Fruit fly (Drosophila melanogaster) whole organism, embryonic: ENCODE data around the gene zuc.
A peak's percentile ranks its signal among the peaks of the same experiment; 100 is the strongest.

ENCODE experiments used
- CG10366 ChIP-seq: fragments of 200-800 bp; sonication (Bioruptor generic); IDR thresholded peaks from 2 replicates; pipeline ENCODE4 v1.3.6; 2022; ENCODE audit warnings: missing biosample characterization, missing genetic modification characterization
- CG12071 ChIP-seq: fragments of 200-800 bp; sonication (Bioruptor generic); optimal IDR thresholded peaks from 3 replicates; lab custom pipeline; 2018; ENCODE audit warnings: missing biosample characterization, mild to moderate bottlenecking, missing genetic modification characterization
- CG12104 ChIP-seq: fragments of 200-800 bp; sonication (Bioruptor generic); optimal IDR thresholded peaks from 3 replicates; lab custom pipeline; 2016; ENCODE audit warnings: missing biosample characterization, missing genetic modification characterization
- CG1602 ChIP-seq: fragments of 200-800 bp; sonication (Bioruptor generic); optimal IDR thresholded peaks from 3 replicates; lab custom pipeline; 2016; ENCODE audit warnings: missing biosample characterization, missing genetic modification characterization
- CG17359 ChIP-seq: fragments of 200-800 bp; sonication (Bioruptor generic); optimal IDR thresholded peaks from 3 replicates; lab custom pipeline; 2018; ENCODE audit warnings: missing biosample characterization, mild to moderate bottlenecking, missing genetic modification characterization, moderate library complexity
- CG17829 ChIP-seq: fragments of 200-800 bp; optimal IDR thresholded peaks from 2 replicates; lab custom pipeline; 2019; ENCODE audit warnings: missing biosample characterization, mild to moderate bottlenecking, missing genetic modification characterization, moderate library complexity
- CG18476 ChIP-seq: fragments of 200-800 bp; sonication (Bioruptor generic); optimal IDR thresholded peaks from 2 replicates; lab custom pipeline; 2016; ENCODE audit warnings: missing biosample characterization, mild to moderate bottlenecking, missing genetic modification characterization
- CG2116 ChIP-seq: fragments of 200-800 bp; sonication (Bioruptor generic); optimal IDR thresholded peaks from 3 replicates; lab custom pipeline; 2018; ENCODE audit warnings: missing biosample characterization, mild to moderate bottlenecking, missing genetic modification characterization
- CG6254 ChIP-seq: fragments of 200-800 bp; sonication (Bioruptor generic); optimal IDR thresholded peaks from 3 replicates; lab custom pipeline; 2017; ENCODE audit warnings: mild to moderate bottlenecking, missing biosample characterization, missing genetic modification reagents, missing genetic modification characterization
- CG7357 ChIP-seq: fragments of 200-800 bp; sonication (Bioruptor generic); IDR thresholded peaks from 3 replicates; pipeline ENCODE4 v1.3.6; 2022; ENCODE audit warnings: missing biosample characterization, missing genetic modification characterization
- CG7928 ChIP-seq: fragments of 200-800 bp; sonication (Bioruptor generic); optimal IDR thresholded peaks from 2 replicates; lab custom pipeline; 2017; ENCODE audit warnings: missing biosample characterization, mild to moderate bottlenecking, missing genetic modification characterization
- CG8388 ChIP-seq: fragments of 200-800 bp; sonication (Bioruptor generic); optimal IDR thresholded peaks from 2 replicates; lab custom pipeline; 2019; ENCODE audit warnings: missing biosample characterization, mild to moderate bottlenecking, missing genetic modification characterization, moderate library complexity
- CG9876 ChIP-seq: fragments of 200-800 bp; sonication (Bioruptor generic); optimal IDR thresholded peaks from 2 replicates; lab custom pipeline; 2016; ENCODE audit warnings: missing biosample characterization, missing genetic modification characterization
- Camta ChIP-seq: fragments of 200-800 bp; sonication (Bioruptor generic); optimal IDR thresholded peaks from 2 replicates; lab custom pipeline; 2016; ENCODE audit warnings: missing biosample characterization, missing genetic modification characterization
- D19A ChIP-seq: fragments of 200-800 bp; optimal IDR thresholded peaks from 3 replicates; lab custom pipeline; 2019; ENCODE audit warnings: missing biosample characterization, mild to moderate bottlenecking, missing genetic modification characterization, moderate library complexity
- D19B ChIP-seq: fragments of 200-800 bp; sonication (Bioruptor generic); optimal IDR thresholded peaks from 2 replicates; lab custom pipeline; 2017; ENCODE audit warnings: missing biosample characterization, mild to moderate bottlenecking, missing genetic modification characterization
- Doc3 ChIP-seq: fragments of 200-800 bp; sonication (Bioruptor generic); IDR thresholded peaks from 3 replicates; pipeline ENCODE4 v1.3.6; 2022; ENCODE audit warnings: missing biosample characterization, missing genetic modification characterization; ENCODE audit not compliant: partially characterized antibody
- GATAe ChIP-seq: fragments of 200-800 bp; sonication (Bioruptor generic); conservative IDR thresholded peaks from 2 replicates; pipeline ENCODE4 v1.3.6; 2022; ENCODE audit warnings: missing biosample characterization, missing genetic modification characterization
- HLH3B ChIP-seq: fragments of 200-800 bp; sonication (Bioruptor generic); IDR thresholded peaks from 2 replicates; pipeline ENCODE4 v1.3.6; 2022; ENCODE audit warnings: missing biosample characterization, missing genetic modification characterization
- Hey ChIP-seq: fragments of 200-800 bp; sonication (Bioruptor generic); optimal IDR thresholded peaks from 3 replicates; lab custom pipeline; 2018; ENCODE audit warnings: missing biosample characterization, mild to moderate bottlenecking, missing genetic modification characterization
- Hmr ChIP-seq: fragments of 200-800 bp; sonication (Bioruptor generic); optimal IDR thresholded peaks from 3 replicates; lab custom pipeline; 2017; ENCODE audit warnings: mild to moderate bottlenecking, missing biosample characterization, missing genetic modification reagents, missing genetic modification characterization
- Hr3 ChIP-seq: fragments of 200-800 bp; sonication (Bioruptor generic); optimal IDR thresholded peaks from 3 replicates; lab custom pipeline; 2016; ENCODE audit warnings: missing biosample characterization, missing genetic modification characterization
- Lhr ChIP-seq: fragments of 200-800 bp; sonication (Bioruptor generic); optimal IDR thresholded peaks from 3 replicates; lab custom pipeline; 2017; ENCODE audit warnings: mild to moderate bottlenecking, missing biosample characterization, missing genetic modification reagents, missing genetic modification characterization
- Lpt ChIP-seq: fragments of >200 bp; optimal IDR thresholded peaks from 2 replicates; lab custom pipeline; 2018; ENCODE audit warnings: missing biosample characterization, missing genetic modification characterization
- Oaz ChIP-seq: fragments of 200-800 bp; sonication (Bioruptor generic); IDR thresholded peaks from 2 replicates; pipeline ENCODE4 v1.3.6; 2022; ENCODE audit warnings: missing biosample characterization, missing genetic modification characterization
- Side ChIP-seq: fragments of 200-800 bp; sonication (Bioruptor generic); optimal IDR thresholded peaks from 2 replicates; lab custom pipeline; 2016; ENCODE audit warnings: missing biosample characterization, missing genetic modification characterization
- Sox102F ChIP-seq: fragments of 200-800 bp; sonication (Bioruptor generic); optimal IDR thresholded peaks from 2 replicates; lab custom pipeline; 2018; ENCODE audit warnings: missing biosample characterization, mild to moderate bottlenecking, missing genetic modification characterization, moderate library complexity
- YL-1 ChIP-seq: fragments of 200-800 bp; sonication (Bioruptor generic); optimal IDR thresholded peaks from 3 replicates; lab custom pipeline; 2017; ENCODE audit warnings: missing biosample characterization, mild to moderate bottlenecking, missing genetic modification characterization
- ab ChIP-seq: fragments of 200-800 bp; sonication (Bioruptor generic); optimal IDR thresholded peaks from 2 replicates; lab custom pipeline; 2016; ENCODE audit warnings: missing biosample characterization, missing genetic modification characterization
- crc ChIP-seq: fragments of 200-800 bp; sonication (Bioruptor generic); optimal IDR thresholded peaks from 2 replicates; lab custom pipeline; 2016; ENCODE audit warnings: missing biosample characterization, missing genetic modification characterization
- cwo ChIP-seq: fragments of 200-800 bp; sonication (Bioruptor generic); optimal IDR thresholded peaks from 3 replicates; lab custom pipeline; 2017; ENCODE audit warnings: missing biosample characterization, missing genetic modification characterization, mild to moderate bottlenecking, moderate library complexity, missing genetic modification reagents
- dmrt99B ChIP-seq: fragments of 200-800 bp; sonication (Bioruptor generic); optimal IDR thresholded peaks from 2 replicates; lab custom pipeline; 2018; ENCODE audit warnings: missing biosample characterization, mild to moderate bottlenecking, missing genetic modification characterization, moderate library complexity
- dpn ChIP-seq, 2 experiments: fragments of 200-800 bp; sonication (Bioruptor generic); optimal IDR thresholded peaks; 3 replicates each; lab custom pipeline; 2016; ENCODE audit warnings: missing biosample characterization in 2 of 2, missing genetic modification characterization in 2 of 2
- ems ChIP-seq: fragments of 200-800 bp; sonication (Bioruptor generic); optimal IDR thresholded peaks from 3 replicates; lab custom pipeline; 2016; ENCODE audit warnings: missing biosample characterization, missing genetic modification characterization
- esg ChIP-seq: fragments of 200-800 bp; sonication (Bioruptor generic); conservative IDR thresholded peaks from 2 replicates; pipeline ENCODE4 v1.3.6; 2022; ENCODE audit warnings: missing biosample characterization, missing genetic modification characterization
- eyg ChIP-seq: fragments of 200-800 bp; sonication (Bioruptor generic); optimal IDR thresholded peaks from 3 replicates; lab custom pipeline; 2016; ENCODE audit warnings: missing biosample characterization, missing genetic modification characterization
- gcm2 ChIP-seq: fragments of 200-800 bp; sonication (Bioruptor generic); optimal IDR thresholded peaks from 2 replicates; lab custom pipeline; 2016; ENCODE audit warnings: missing biosample characterization, missing genetic modification characterization
- gfzf ChIP-seq: fragments of 200-800 bp; sonication (Bioruptor generic); optimal IDR thresholded peaks from 2 replicates; lab custom pipeline; 2016; ENCODE audit warnings: missing biosample characterization, mild to moderate bottlenecking, missing genetic modification characterization, moderate library complexity
- grau ChIP-seq: fragments of 200-800 bp; optimal IDR thresholded peaks from 3 replicates; lab custom pipeline; 2019; ENCODE audit warnings: missing biosample characterization, mild to moderate bottlenecking, missing genetic modification characterization, moderate library complexity
- gsb-n ChIP-seq: fragments of 200-800 bp; sonication (Bioruptor generic); optimal IDR thresholded peaks from 3 replicates; lab custom pipeline; 2018; ENCODE audit warnings: missing biosample characterization, mild to moderate bottlenecking, missing genetic modification characterization
- kni ChIP-seq: fragments of 200-800 bp; sonication (Bioruptor generic); optimal IDR thresholded peaks from 3 replicates; lab custom pipeline; 2017; ENCODE audit warnings: mild to moderate bottlenecking, missing biosample characterization, missing genetic modification reagents, missing genetic modification characterization
- lmd ChIP-seq: fragments of 200-800 bp; sonication (Bioruptor generic); IDR thresholded peaks from 2 replicates; pipeline ENCODE4 v1.3.6; 2022; ENCODE audit warnings: missing biosample characterization, missing genetic modification characterization
- peb ChIP-seq: fragments of 200-800 bp; sonication (Bioruptor generic); IDR thresholded peaks from 2 replicates; pipeline ENCODE4 v1.3.6; 2022; ENCODE audit warnings: missing biosample characterization, missing genetic modification characterization
- pfk ChIP-seq: fragments of 200-800 bp; sonication (Bioruptor generic); optimal IDR thresholded peaks from 2 replicates; lab custom pipeline; 2018; ENCODE audit warnings: missing biosample characterization, mild to moderate bottlenecking, missing genetic modification characterization, moderate library complexity
- sisA ChIP-seq: fragments of 200-800 bp; sonication (Bioruptor generic); IDR thresholded peaks from 2 replicates; pipeline ENCODE4 v1.3.6; 2022; ENCODE audit warnings: missing biosample characterization, missing genetic modification characterization
- so ChIP-seq: fragments of 200-800 bp; sonication (Bioruptor generic); IDR thresholded peaks from 3 replicates; pipeline ENCODE4 v1.3.6; 2022; ENCODE audit warnings: missing biosample characterization, missing genetic modification characterization
- stc ChIP-seq: fragments of 200-800 bp; sonication (Bioruptor generic); IDR thresholded peaks from 2 replicates; pipeline ENCODE4 v1.3.6; 2022; ENCODE audit warnings: missing biosample characterization, missing genetic modification characterization
- tio ChIP-seq: fragments of 200-800 bp; sonication (Bioruptor generic); optimal IDR thresholded peaks from 2 replicates; lab custom pipeline; 2017; ENCODE audit warnings: missing biosample characterization, missing genetic modification characterization, inconsistent platforms
- unc-4 ChIP-seq: fragments of 200-800 bp; sonication (Bioruptor generic); IDR thresholded peaks from 2 replicates; pipeline ENCODE4 v1.3.6; 2022; ENCODE audit warnings: missing biosample characterization, missing genetic modification characterization; ENCODE audit not compliant: partially characterized antibody
- zen ChIP-seq: fragments of 200-800 bp; sonication (Bioruptor generic); optimal IDR thresholded peaks from 3 replicates; lab custom pipeline; 2018; ENCODE audit warnings: missing biosample characterization, mild to moderate bottlenecking, missing genetic modification characterization, moderate library complexity

The zuc gene

DNA sequence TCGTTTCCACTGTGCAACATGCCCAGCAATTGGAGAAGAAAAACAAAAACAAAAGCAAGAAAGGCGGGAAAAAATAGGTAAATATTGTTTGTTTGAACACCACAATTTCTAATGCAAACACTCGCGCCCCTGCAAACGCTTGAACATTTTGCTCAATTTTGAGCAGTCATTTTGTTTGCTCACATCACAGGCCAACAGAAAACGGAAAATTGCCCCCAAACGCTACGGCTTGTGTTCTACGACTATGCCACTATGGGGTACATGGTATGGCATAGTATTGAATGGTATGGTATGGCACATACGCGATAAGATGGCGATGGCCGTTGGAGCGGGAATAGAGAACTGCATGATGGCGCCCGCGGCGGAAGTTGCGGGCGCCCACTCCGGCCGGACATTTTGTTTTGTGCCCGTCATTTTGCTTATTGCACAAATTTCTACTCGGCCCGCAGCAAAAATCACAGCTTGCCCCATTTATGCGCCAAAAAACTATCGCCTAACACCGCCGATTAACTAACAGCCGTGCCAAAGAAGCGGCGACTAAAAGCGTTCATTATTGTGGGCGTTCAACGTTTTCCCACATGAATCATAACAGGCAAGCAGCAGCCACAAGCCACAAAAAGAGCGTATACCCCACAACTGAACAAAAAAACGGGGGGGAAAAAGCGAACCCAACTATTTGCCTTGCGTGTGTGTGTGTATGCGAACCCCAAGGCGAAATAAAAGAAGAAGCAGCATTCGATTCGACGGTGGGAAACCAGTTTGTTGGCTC lies 14.7 kb upstream of the zuc start (continued):
- TF ChIP-seq gcm2 (GFP tag; lab: Kevin White, UChicago) (peak; percentile 5), pfk (peak; percentile 68), Lpt (no peak), CG12071 (GFP tag; lab: Kevin White, UChicago) (peak; percentile 61), stc (GFP tag; lab: Robert Waterston, UW) (no peak), eyg (no peak), ems (GFP tag; lab: Kevin White, UChicago) (peak; percentile 19), dmrt99B (peak; percentile 50), YL-1 (GFP tag; lab: Kevin White, UChicago) (peak; percentile 61), ab (no peak), HLH3B (GFP tag; lab: Robert Waterston, UW) (no peak), Lhr (GFP tag; lab: Kevin White, UChicago) (no peak), esg (no peak), CG9876 (GFP tag; lab: Kevin White, UChicago) (peak; percentile 21), Oaz (GFP tag; lab: Robert Waterston, UW) (no peak), Hey (tag; lab: Kevin White, UChicago) (peak; percentile 75), D19B (GFP tag; lab: Kevin White, UChicago) (peak; percentile 7), GATAe (no peak), D19A (tag; lab: Kevin White, UChicago) (peak; percentile 52), CG17829 (tag; lab: Kevin White, UChicago) (peak; percentile 34), Hr3 (GFP tag; lab: Kevin White, UChicago) (no peak), peb (GFP tag; lab: Robert Waterston, UW) (no peak), gsb-n (tag; lab: Kevin White, UChicago) (peak; percentile 66), Doc3 (GFP tag; lab: Robert Waterston, UW) (no peak), zen (tag; lab: Kevin White, UChicago) (no peak), Side (peak; percentile 63), kni (GFP tag; lab: Kevin White, UChicago) (peak; percentile 88), Camta (GFP tag; lab: Kevin White, UChicago) (peak; percentile 72), CG2116 (peak; percentile 63), sisA (GFP tag; lab: Robert Waterston, UW) (no peak), gfzf (GFP tag; lab: Kevin White, UChicago) (no peak), crc (GFP tag; lab: Kevin White, UChicago) (no peak), CG17359 (tag; lab: Kevin White, UChicago) (peak; percentile 74), dpn (GFP tag; optimal IDR thresholded peaks at IDR 0.05; lab: Kevin White, UChicago) (peak; percentile 33 to 50), CG12104 (peak; percentile 62), Sox102F (peak; percentile 68), lmd (GFP tag; lab: Robert Waterston, UW) (no peak), CG7357 (GFP tag; lab: Robert Waterston, UW) (0 out of 3 replicates have a peak, but pooled peaks have one; percentile 7), CG8388 (GFP tag; lab: Kevin White, UChicago) (peak; percentile 64), cwo (GFP tag; lab: Kevin White, UChicago) (peak; percentile 47), CG18476 (no peak), CG1602 (GFP tag; lab: Kevin White, UChicago) (peak; percentile 8), so (GFP tag; lab: Robert Waterston, UW) (no peak), CG7928 (peak; percentile 38), grau (tag; lab: Kevin White, UChicago) (peak; percentile 22), Hmr (GFP tag; lab: Kevin White, UChicago) (peak; percentile 78), unc-4 (GFP tag; lab: Robert Waterston, UW) (no peak), CG6254 (peak; percentile 58), CG10366 (GFP tag; lab: Robert Waterston, UW) (no peak), tio (no peak)
